Worm (Caenorhabditis elegans): ENCODE measurements around the gene F13B6.3.

The F13B6.3 gene

ce11 chrIV:7426055-7426454 lies 39.7 kb downstream of the F13B6.3 start:
- peak; percentile 9 for TF ChIP-seq somi-1 (GFP tag; optimal IDR thresholded peaks at IDR 0.05)
- no peak for TF ChIP-seq lin-40 (tag; optimal IDR thresholded peaks at IDR 0.05)

- TF ChIP-seq tbp1 (GFP tag; optimal IDR thresholded peaks at IDR 0.05) (no peak), cebp-1 (GFP tag; IDR thresholded peaks at IDR 0.05) (no peak), cebp-1 (tag; optimal IDR thresholded peaks at IDR 0.05) (no peak), lin-54 (GFP tag; optimal IDR thresholded peaks at IDR 0.05) (no peak), snpc-4 (GFP tag; optimal IDR thresholded peaks at IDR 0.05) (no peak), snpc-4 (tag; optimal IDR thresholded peaks at IDR 0.05) (no peak), F10E7.11 (tag; optimal IDR thresholded peaks at IDR 0.05) (no peak), let-607 (tag; optimal IDR thresholded peaks at IDR 0.05) (no peak), dpl-1 (GFP tag; optimal IDR thresholded peaks at IDR 0.05) (no peak), nhr-120 (GFP tag; IDR thresholded peaks at IDR 0.05) (no peak), madf-6 (GFP tag; IDR thresholded peaks at IDR 0.05) (no peak), rec-8 (tag; optimal IDR thresholded peaks at IDR 0.05) (no peak), hlh-12 (tag; optimal IDR thresholded peaks at IDR 0.05) (no peak), attf-3 (GFP tag; conservative IDR thresholded peaks at IDR 0.05) (no peak), F52B5.7 (tag; optimal IDR thresholded peaks at IDR 0.05) (no peak), B0019.2 (GFP tag; conservative IDR thresholded peaks at IDR 0.05) (no peak), ama-1 (optimal IDR thresholded peaks at IDR 0.05) (no peak), ama-1 (GFP tag; optimal IDR thresholded peaks at IDR 0.05) (no peak)
These were observed 41.6 kb downstream of the F13B6.3 start, which contains the start of gene unc-82 for ce11 chrIV:7424198-7424597. unc-82 (plus strand) TSS chrIV:7424498.

ce11 chrIV:7420913-7421312 lies 44.8 kb downstream of the F13B6.3 start, which contains the start of gene srtx-1:
srtx-1 (plus strand) TSS chrIV:7421213.
- TF ChIP-seq tbx-9 (tag; optimal IDR thresholded peaks at IDR 0.05; ENCODE audit: borderline replicate concordance) = no peak

ce11 chrIV:7418818-7419217 lies 46.9 kb downstream of the F13B6.3 start, which contains the start of gene B0496.6:
B0496.6 (plus strand) TSS chrIV:7419118.
- no peak for TF ChIP-seq lag-1 (GFP tag; IDR thresholded peaks at IDR 0.05)
- TF ChIP-seq egrh-3 (GFP tag; IDR thresholded peaks at IDR 0.05) = no peak
- no peak for TF ChIP-seq D2030.7 (GFP tag; IDR thresholded peaks at IDR 0.05)
- no peak for TF ChIP-seq B0035.1 (tag; optimal IDR thresholded peaks at IDR 0.05)
- no peak for TF ChIP-seq athp-1 (tag; optimal IDR thresholded peaks at IDR 0.05)
- no peak for TF ChIP-seq him-1 (tag; optimal IDR thresholded peaks at IDR 0.05)
- TF ChIP-seq C17E4.6 (GFP tag; IDR thresholded peaks at IDR 0.05) = no peak
- TF ChIP-seq lin-35 (GFP tag; optimal IDR thresholded peaks at IDR 0.05) = no peak
- no peak for TF ChIP-seq let-526 (GFP tag; IDR thresholded peaks at IDR 0.05)
- TF ChIP-seq dpff-1 (tag; optimal IDR thresholded peaks at IDR 0.05) = no peak
- TF ChIP-seq ceh-27 (GFP tag; optimal IDR thresholded peaks at IDR 0.05) = no peak
- TF ChIP-seq ceh-91 (GFP tag; IDR thresholded peaks at IDR 0.05) = no peak

ce11 chrIV:7414163-7414562 lies 51.6 kb downstream of the F13B6.3 start:
- TF ChIP-seq ceh-100 (GFP tag; IDR thresholded peaks at IDR 0.05) (no peak), lin-35 (GFP tag; optimal IDR thresholded peaks at IDR 0.05) (no peak), aptf-2 (GFP tag; conservative IDR thresholded peaks at IDR 0.05) (no peak), C06A6.2 (GFP tag; conservative IDR thresholded peaks at IDR 0.05) (no peak), sdz-38 (tag; optimal IDR thresholded peaks at IDR 0.05) (no peak), nhr-179 (tag; optimal IDR thresholded peaks at IDR 0.05) (no peak), F49E8.2 (tag; optimal IDR thresholded peaks at IDR 0.05; ENCODE audit: insufficient read depth) (no peak), nfya-1 (tag; optimal IDR thresholded peaks at IDR 0.05; ENCODE audit: borderline replicate concordance, insufficient read depth) (no peak), bed-2 (GFP tag; IDR thresholded peaks at IDR 0.05) (no peak), atf-7 (tag; optimal IDR thresholded peaks at IDR 0.05) (no peak), aptf-3 (GFP tag; IDR thresholded peaks at IDR 0.05) (no peak), ccch-3 (GFP tag; optimal IDR thresholded peaks at IDR 0.05) (no peak), B0336.3 (GFP tag; IDR thresholded peaks at IDR 0.05) (no peak), repo-1 (tag; optimal IDR thresholded peaks at IDR 0.05) (no peak)

All from whole organism, young adult.